Worm (Caenorhabditis elegans) whole organism, early embryonic: Measurements from ENCODE around the gene F29B9.11.
A peak's percentile ranks its signal among the peaks of the same experiment; 100 is the strongest.

Experiments
- B0310.2 ChIP-seq: sonication (generic microtip); optimal IDR thresholded peaks from 2 replicates; lab custom pipeline; 2016; ENCODE audit warnings: mild to moderate bottlenecking, missing genetic modification characterization, missing compliant biosample characterization
- F13C5.2 ChIP-seq: sonication (generic microtip); optimal IDR thresholded peaks from 2 replicates; lab custom pipeline; 2017; ENCODE audit warnings: mild to moderate bottlenecking, missing genetic modification characterization, inconsistent platforms, missing compliant biosample characterization
- aly-1 ChIP-seq: sonication (generic microtip); optimal IDR thresholded peaks from 2 replicates; lab custom pipeline; 2016; ENCODE audit warnings: missing genetic modification characterization, missing compliant biosample characterization
- ama-1 ChIP-seq: fragments of 150-350 bp; optimal IDR thresholded peaks from 2 replicates; lab custom pipeline; 2014
- ceh-13 ChIP-seq: fragments of 200-800 bp; sonication (Bioruptor generic); optimal IDR thresholded peaks from 2 replicates; lab custom pipeline; 2018; ENCODE audit warnings: mild to moderate bottlenecking, missing genetic modification characterization, missing compliant biosample characterization
- ceh-36 ChIP-seq: sonication (generic microtip); optimal IDR thresholded peaks from 2 replicates; lab custom pipeline; 2016; ENCODE audit warnings: missing genetic modification characterization, inconsistent platforms, missing compliant biosample characterization
- ets-7 ChIP-seq: sonication (generic microtip); optimal IDR thresholded peaks from 2 replicates; lab custom pipeline; 2016; ENCODE audit warnings: missing genotype, missing genetic modification characterization, missing compliant biosample characterization
- flt-1 ChIP-seq: fragments of 200-800 bp; sonication (Bioruptor generic); IDR thresholded peaks from 2 replicates; pipeline ENCODE4 v1.3.6; 2022; ENCODE audit warnings: missing genetic modification characterization, missing compliant biosample characterization
- hmbx-1 ChIP-seq: sonication (generic microtip); optimal IDR thresholded peaks from 2 replicates; lab custom pipeline; 2016; ENCODE audit warnings: mild to moderate bottlenecking, missing genetic modification characterization, missing compliant biosample characterization
- hmg-4 ChIP-seq: fragments of 200-800 bp; sonication (Bioruptor generic); optimal IDR thresholded peaks from 2 replicates; lab custom pipeline; 2018; ENCODE audit warnings: mild to moderate bottlenecking, missing genetic modification characterization, missing compliant biosample characterization
- hnd-1 ChIP-seq: sonication (generic microtip); optimal IDR thresholded peaks from 2 replicates; lab custom pipeline; 2016; ENCODE audit warnings: missing genetic modification characterization, missing compliant biosample characterization
- pes-1 ChIP-seq: fragments of 200-800 bp; sonication (Bioruptor generic); IDR thresholded peaks from 2 replicates; pipeline ENCODE4 v1.3.6; 2022; ENCODE audit warnings: missing genetic modification reagents, missing genetic modification characterization, missing compliant biosample characterization
- scrt-1 ChIP-seq: fragments of 200-800 bp; sonication (Bioruptor generic); IDR thresholded peaks from 2 replicates; pipeline ENCODE4 v1.3.6; 2022; ENCODE audit warnings: missing genetic modification characterization, missing compliant biosample characterization
- sea-1 ChIP-seq: fragments of 200-800 bp; sonication (Bioruptor generic); conservative IDR thresholded peaks from 2 replicates; pipeline ENCODE4 v1.3.6; 2022; ENCODE audit warnings: missing genetic modification characterization, missing compliant biosample characterization
- tbx-11 ChIP-seq: fragments of 200-800 bp; sonication (Bioruptor generic); IDR thresholded peaks from 2 replicates; pipeline ENCODE4 v1.3.6; 2022; ENCODE audit warnings: missing genetic modification characterization, missing compliant biosample characterization
- tbx-37 ChIP-seq: fragments of 200-800 bp; sonication (Bioruptor generic); conservative IDR thresholded peaks from 2 replicates; pipeline ENCODE4 v1.3.6; 2022; ENCODE audit warnings: missing genetic modification reagents, missing genetic modification characterization, missing compliant biosample characterization
- tra-4 ChIP-seq: sonication (generic microtip); optimal IDR thresholded peaks from 2 replicates; lab custom pipeline; 2017; ENCODE audit warnings: missing genetic modification characterization, missing compliant biosample characterization

Gene F29B9.11

ce11 chrIV:4652365-4652844 lies 7.6 kb downstream of the F29B9.11 start, which contains the start of gene F29B9.5:
F29B9.5 (plus strand) TSS chrIV:4652415.
- TF ChIP-seq ceh-13 (no peak), flt-1 (no peak), tbx-37 (GFP tag; lab: Robert Waterston, UW) (no peak), tbx-11 (no peak), hmbx-1 (tag; lab: Kevin White, UChicago) (no peak)

- no peak for TF ChIP-seq aly-1
- peak; percentile 53 for TF ChIP-seq F13C5.2
- no peak for TF ChIP-seq tbx-37 (GFP tag; lab: Robert Waterston, UW)
- TF ChIP-seq pes-1 (GFP tag; lab: Robert Waterston, UW) = peak; percentile 65; the same call in 1 of the 2 replicates
- no peak for TF ChIP-seq tbx-11
- no peak for TF ChIP-seq flt-1
- TF ChIP-seq sea-1 (GFP tag; lab: Robert Waterston, UW) = 0 out of 2 replicates have a peak, but pooled peaks have one; percentile 58
- TF ChIP-seq ceh-13 = no peak
- TF ChIP-seq ets-7 = no peak
- TF ChIP-seq hmg-4 = no peak
- TF ChIP-seq scrt-1 = no peak
- no peak for TF ChIP-seq ama-1
- TF ChIP-seq ceh-36 = peak; percentile 6
These were observed 9.3 kb downstream of the F29B9.11 start, which contains the start of gene ubc-9 for ce11 chrIV:4650624-4651094. ubc-9 (plus strand) TSS chrIV:4651044.

ce11 chrIV:4649460-4649859 lies 10.5 kb downstream of the F29B9.11 start, which contains the start of gene F29B9.7:
F29B9.7 (plus strand) TSS chrIV:4649760.
- no peak for TF ChIP-seq hmbx-1 (tag; lab: Kevin White, UChicago)
- TF ChIP-seq flt-1 = no peak
- no peak for TF ChIP-seq ceh-36
- no peak for TF ChIP-seq tra-4 (tag; lab: Kevin White, UChicago)
- TF ChIP-seq tbx-37 (GFP tag; lab: Robert Waterston, UW) = no peak
- no peak for TF ChIP-seq ama-1
- TF ChIP-seq scrt-1 = no peak
- TF ChIP-seq pes-1 (GFP tag; lab: Robert Waterston, UW) = no peak
- no peak for TF ChIP-seq hmg-4

- TF ChIP-seq scrt-1 (no peak), ets-7 (no peak), B0310.2 (tag; lab: Kevin White, UChicago) (no peak), ceh-36 (no peak), F13C5.2 (no peak), aly-1 (no peak), sea-1 (GFP tag; lab: Robert Waterston, UW) (no peak), ceh-13 (no peak), hmbx-1 (tag; lab: Kevin White, UChicago) (no peak), flt-1 (no peak), ama-1 (no peak), hmg-4 (no peak), tbx-11 (no peak), tra-4 (tag; lab: Kevin White, UChicago) (no peak), pes-1 (GFP tag; lab: Robert Waterston, UW) (no peak), tbx-37 (GFP tag; lab: Robert Waterston, UW) (no peak), hnd-1 (tag; lab: Kevin White, UChicago) (no peak)
These were observed 12.6 kb downstream of the F29B9.11 start, which contains the start of gene F29B9.8 for ce11 chrIV:4647385-4647784. F29B9.8 (plus strand) TSS chrIV:4647685.

- no peak for TF ChIP-seq sea-1 (GFP tag; lab: Robert Waterston, UW)
- no peak for TF ChIP-seq ama-1
- no peak for TF ChIP-seq tbx-11
- TF ChIP-seq ets-7 = no peak
- TF ChIP-seq hnd-1 (tag; lab: Kevin White, UChicago) = no peak
- TF ChIP-seq scrt-1 = no peak
- TF ChIP-seq tbx-37 (GFP tag; lab: Robert Waterston, UW) = no peak
- TF ChIP-seq flt-1 = no peak
- no peak for TF ChIP-seq B0310.2 (tag; lab: Kevin White, UChicago)
- TF ChIP-seq tra-4 (tag; lab: Kevin White, UChicago) = no peak
- no peak for TF ChIP-seq F13C5.2
- TF ChIP-seq pes-1 (GFP tag; lab: Robert Waterston, UW) = no peak
- TF ChIP-seq hmg-4 = no peak
- no peak for TF ChIP-seq hmbx-1 (tag; lab: Kevin White, UChicago)
- TF ChIP-seq ceh-36 = no peak
- TF ChIP-seq aly-1 = no peak
- no peak for TF ChIP-seq ceh-13
These were observed 14.8 kb downstream of the F29B9.11 start for ce11 chrIV:4645243-4645642.

ce11 chrIV:4643577-4643976 lies 16.4 kb downstream of the F29B9.11 start:
- no peak for TF ChIP-seq B0310.2 (tag; lab: Kevin White, UChicago)
- no peak for TF ChIP-seq hmbx-1 (tag; lab: Kevin White, UChicago)
- no peak for TF ChIP-seq hmg-4
- no peak for TF ChIP-seq tra-4 (tag; lab: Kevin White, UChicago)
- no peak for TF ChIP-seq ama-1
- TF ChIP-seq pes-1 (GFP tag; lab: Robert Waterston, UW) = no peak
- TF ChIP-seq sea-1 (GFP tag; lab: Robert Waterston, UW) = no peak
- 0 out of 2 replicates have a peak, but pooled peaks have one; percentile 21 for TF ChIP-seq flt-1

- no peak for TF ChIP-seq ceh-36
These were observed 19.1 kb downstream of the F29B9.11 start for ce11 chrIV:4640941-4641340.

- no peak for TF ChIP-seq tbx-37 (GFP tag; lab: Robert Waterston, UW)
- TF ChIP-seq F13C5.2 = no peak
These were observed 20.6 kb downstream of the F29B9.11 start for ce11 chrIV:4639352-4639751.

- no peak for TF ChIP-seq hnd-1 (tag; lab: Kevin White, UChicago)
- no peak for TF ChIP-seq hmbx-1 (tag; lab: Kevin White, UChicago)
These were observed 22.2 kb downstream of the F29B9.11 start, which contains the start of gene F19C7.8 for ce11 chrIV:4637840-4638239. F19C7.8 (minus strand) TSS chrIV:4638095.
